Worm (Caenorhabditis elegans): ENCODE measurements around the gene nhr-218.

Gene nhr-218

DNA sequence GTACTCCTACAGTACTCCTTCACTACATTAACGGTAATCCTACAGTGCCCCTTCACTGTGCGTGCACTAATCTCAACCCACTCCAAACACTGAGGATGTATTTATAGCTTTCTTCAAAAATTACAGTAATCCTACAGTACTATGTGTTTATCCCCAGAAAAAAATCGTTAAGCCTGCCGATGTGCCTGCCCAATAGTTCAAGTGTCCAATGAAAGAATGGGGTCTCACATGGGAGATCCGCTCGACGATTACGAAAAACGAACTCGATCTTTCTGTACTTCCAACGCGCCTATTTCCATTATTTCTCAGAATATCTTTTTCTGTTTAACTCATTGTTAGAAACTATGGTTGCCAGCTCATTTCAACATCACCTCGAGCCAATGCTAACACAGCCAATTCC is at the start of gene nhr-218:
nhr-218 (plus strand) TSS at position 301 of the 400 bp plus-strand sequence.
- TF ChIP-seq dmd-6 (GFP tag; IDR thresholded peaks at IDR 0.05) (no peak), unc-62 (GFP tag; optimal IDR thresholded peaks at IDR 0.05 in 1 of 2) (peak in 1 of 2 experiments; percentile 33), unc-62 (tag; optimal IDR thresholded peaks at IDR 0.05) (no peak)

DNA sequence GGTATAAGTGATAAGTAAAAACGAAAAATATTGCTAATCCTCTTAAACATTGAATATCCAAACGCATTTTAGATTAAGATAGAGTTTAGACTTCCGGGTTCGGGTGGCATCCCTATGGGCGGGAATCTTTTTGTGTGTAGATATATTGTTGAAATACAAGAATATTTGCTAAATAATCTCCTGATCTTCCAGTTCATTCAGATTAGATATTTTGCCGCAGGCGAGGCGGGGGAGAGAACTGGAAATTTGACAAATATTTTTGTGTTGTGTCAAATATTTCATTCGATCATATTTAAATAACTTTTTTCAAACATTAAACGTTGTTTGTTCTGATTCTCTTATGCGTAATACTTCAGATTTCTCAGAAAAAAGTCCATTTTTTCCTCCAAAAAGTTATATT is 48.4 kb upstream of the nhr-218 start, which contains the start of gene oac-15:
oac-15 (minus strand) TSS at position 101 of the 400 bp plus-strand sequence.
- TF ChIP-seq lin-29 (GFP tag; IDR thresholded peaks at IDR 0.05), result no peak
- no peak for TF ChIP-seq pqm-1 (tag; optimal IDR thresholded peaks at IDR 0.05)
- TF ChIP-seq aha-1 (tag), result peak; percentile 80

ce11 chrV:16210257-16211002 is 47.8 kb upstream of the nhr-218 start, which contains the start of gene F11A5.16:
TSS of gene F11A5.16 (plus strand) at chrV:16210952.
- TF ChIP-seq lim-7 (GFP tag; IDR thresholded peaks at IDR 0.05) (no peak), sdz-12 (GFP tag; optimal IDR thresholded peaks at IDR 0.05) (no peak), F44E2.7 (GFP tag; IDR thresholded peaks at IDR 0.05) (no peak), set-16 (GFP tag; IDR thresholded peaks at IDR 0.05) (peak; percentile 63), skn-1 (tag; optimal IDR thresholded peaks at IDR 0.05) (no peak)

DNA sequence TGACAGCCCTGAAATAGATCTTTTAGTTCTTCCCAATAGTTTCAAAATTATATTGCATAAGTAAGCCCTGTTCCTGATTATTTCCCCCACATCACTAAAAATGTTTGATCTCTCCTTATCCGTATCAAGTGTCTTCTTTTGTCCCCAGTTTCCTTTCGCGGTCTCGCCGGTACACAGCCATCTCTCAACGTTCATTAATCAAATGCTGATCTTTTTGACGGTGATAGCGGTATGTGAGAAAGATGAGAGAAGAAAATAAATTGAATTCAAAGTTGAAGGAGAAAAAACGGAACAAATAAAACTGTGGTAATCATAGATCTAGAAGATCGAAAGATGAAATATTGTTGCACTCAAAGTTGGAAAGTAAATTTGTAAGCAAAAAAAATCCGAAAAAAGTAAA is 46.5 kb upstream of the nhr-218 start:
- TF ChIP-seq duxl-1 (tag; optimal IDR thresholded peaks at IDR 0.05; ENCODE audit: poor library complexity) (no peak), unc-62 (GFP tag; optimal IDR thresholded peaks at IDR 0.05 in 1 of 2) (peak in 1 of 2 experiments; percentile 60), unc-62 (tag; optimal IDR thresholded peaks at IDR 0.05) (no peak), arid-1 (GFP tag; conservative IDR thresholded peaks at IDR 0.05) (no peak), nhr-111 (GFP tag; optimal IDR thresholded peaks at IDR 0.05) (no peak), aha-1 (tag) (peak; percentile 8), nhr-11 (tag; optimal IDR thresholded peaks at IDR 0.05) (no peak), Y75B8A.6 (GFP tag; IDR thresholded peaks at IDR 0.05) (no peak), nhr-10 (tag; optimal IDR thresholded peaks at IDR 0.05) (no peak), ceh-20 (GFP tag; IDR thresholded peaks at IDR 0.05) (no peak), vab-7 (GFP tag; IDR thresholded peaks at IDR 0.05) (no peak), daf-19 (GFP tag; conservative IDR thresholded peaks at IDR 0.05) (no peak), hlh-11 (tag; optimal IDR thresholded peaks at IDR 0.05) (no peak), dmd-9 (GFP tag; IDR thresholded peaks at IDR 0.05) (no peak), skn-1 (tag; optimal IDR thresholded peaks at IDR 0.05) (no peak), lin-15B (tag; optimal IDR thresholded peaks at IDR 0.05) (no peak), nhr-28 (tag; optimal IDR thresholded peaks at IDR 0.05) (peak; percentile 9), hlh-30 (tag; optimal IDR thresholded peaks at IDR 0.05; ENCODE audit: insufficient read depth) (no peak), snpc-1.2 (GFP tag; IDR thresholded peaks at IDR 0.05) (no peak), madf-9 (GFP tag; conservative IDR thresholded peaks at IDR 0.05) (no peak), egl-27 (tag; optimal IDR thresholded peaks at IDR 0.05) (no peak), zip-2 (tag; optimal IDR thresholded peaks at IDR 0.05) (no peak), fkh-10 (GFP tag; optimal IDR thresholded peaks at IDR 0.05) (no peak)

DNA sequence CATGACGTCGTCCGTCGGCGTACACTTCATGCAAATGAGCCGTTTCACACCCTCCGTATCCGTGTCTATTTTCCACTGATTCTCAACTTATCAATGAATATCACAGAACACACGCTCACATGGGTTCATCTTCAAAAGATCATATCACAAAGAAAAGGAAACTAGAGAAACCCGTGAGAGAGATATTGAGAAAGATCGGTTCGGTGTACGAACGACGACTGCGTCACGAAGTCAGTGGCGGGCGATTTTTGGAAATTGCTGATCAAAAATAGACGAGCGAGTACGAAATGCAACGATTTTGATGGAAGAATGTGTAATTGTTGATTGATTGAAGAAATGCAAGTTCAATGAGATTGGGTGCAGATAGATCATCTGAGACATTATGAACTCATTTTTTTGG is 44.9 kb upstream of the nhr-218 start:
- peak in 1 of 2 experiments; percentile 63 for TF ChIP-seq mdl-1 (tag; optimal IDR thresholded peaks at IDR 0.05)
- no peak for TF ChIP-seq aly-2 (tag; optimal IDR thresholded peaks at IDR 0.05)
- no peak for TF ChIP-seq skn-1 (tag; optimal IDR thresholded peaks at IDR 0.05)
- TF ChIP-seq nhr-28 (tag; optimal IDR thresholded peaks at IDR 0.05), result peak; percentile 70
- TF ChIP-seq hlh-11 (tag; optimal IDR thresholded peaks at IDR 0.05), result peak; percentile 65
- peak in 1 of 2 experiments; percentile 82 for TF ChIP-seq unc-62 (GFP tag; optimal IDR thresholded peaks at IDR 0.05 in 1 of 2)
- no peak for TF ChIP-seq unc-62 (tag; optimal IDR thresholded peaks at IDR 0.05)
- TF ChIP-seq ceh-82 (tag; optimal IDR thresholded peaks at IDR 0.05), result no peak
- no peak for TF ChIP-seq lir-3 (tag; optimal IDR thresholded peaks at IDR 0.05)
- no peak for TF ChIP-seq ceh-44 (GFP tag; IDR thresholded peaks at IDR 0.05)
- peak; percentile 89 for TF ChIP-seq nhr-48 (tag; optimal IDR thresholded peaks at IDR 0.05)
- no peak for TF ChIP-seq mep-1 (tag; optimal IDR thresholded peaks at IDR 0.05)
- 0 out of 2 replicates have a peak, but pooled peaks have one; percentile 29 for TF ChIP-seq tra-1 (GFP tag; IDR thresholded peaks at IDR 0.05)
- TF ChIP-seq hlh-30 (tag; optimal IDR thresholded peaks at IDR 0.05; ENCODE audit: insufficient read depth), result peak; percentile 41
- no peak for TF ChIP-seq mxl-3 (GFP tag; optimal IDR thresholded peaks at IDR 0.05)
- TF ChIP-seq dmd-6 (GFP tag; IDR thresholded peaks at IDR 0.05), result peak; percentile 90

All from whole organism, L4 larva.